Worm (Caenorhabditis elegans): Measurements from ENCODE around the gene F11E6.8.

The F11E6.8 gene

ce11 chrIV:17470096-17470602 is 19.8 kb upstream of the F11E6.8 start, which contains the start of gene F11E6.4 (continued):
- TF ChIP-seq unc-39 (tag; optimal IDR thresholded peaks at IDR 0.05) (no peak), ceh-62 (tag; optimal IDR thresholded peaks at IDR 0.05) (no peak), spr-3 (GFP tag; optimal IDR thresholded peaks at IDR 0.05) (no peak), daf-16 (GFP tag; optimal IDR thresholded peaks at IDR 0.05) (no peak), daf-16 (tag; optimal IDR thresholded peaks at IDR 0.05) (no peak), daf-8 (GFP tag; IDR thresholded peaks at IDR 0.05) (no peak), lin-29 (GFP tag; IDR thresholded peaks at IDR 0.05) (no peak), arid-1 (GFP tag; conservative IDR thresholded peaks at IDR 0.05) (no peak), skn-1 (tag; optimal IDR thresholded peaks at IDR 0.05) (no peak), fos-1 (tag; optimal IDR thresholded peaks at IDR 0.05) (no peak), ztf-7 (tag; optimal IDR thresholded peaks at IDR 0.05) (no peak), vab-7 (GFP tag; IDR thresholded peaks at IDR 0.05) (no peak), nhr-102 (tag; optimal IDR thresholded peaks at IDR 0.05) (no peak), nhr-76 (tag; optimal IDR thresholded peaks at IDR 0.05) (no peak), nhr-48 (tag; optimal IDR thresholded peaks at IDR 0.05) (no peak), Y75B8A.6 (GFP tag; IDR thresholded peaks at IDR 0.05) (0 out of 2 replicates have a peak, but pooled peaks have one; percentile 29), set-16 (GFP tag; IDR thresholded peaks at IDR 0.05) (no peak), zfp-2 (tag; optimal IDR thresholded peaks at IDR 0.05) (no peak), dmd-9 (GFP tag; IDR thresholded peaks at IDR 0.05) (no peak), php-3 (GFP tag; IDR thresholded peaks at IDR 0.05) (no peak), nhr-237 (tag; optimal IDR thresholded peaks at IDR 0.05) (no peak), Y5F2A.4 (GFP tag; optimal IDR thresholded peaks at IDR 0.05) (no peak), tra-1 (GFP tag; IDR thresholded peaks at IDR 0.05) (peak; percentile 33; the same call in 1 of the 2 replicates), nhr-41 (GFP tag; IDR thresholded peaks at IDR 0.05) (no peak), ceh-82 (tag; optimal IDR thresholded peaks at IDR 0.05) (no peak), jun-1 (tag; optimal IDR thresholded peaks at IDR 0.05) (no peak), F44E2.7 (GFP tag; IDR thresholded peaks at IDR 0.05) (no peak), lin-13 (GFP tag; optimal IDR thresholded peaks at IDR 0.05) (no peak), lim-7 (GFP tag; IDR thresholded peaks at IDR 0.05) (no peak), ztf-11 (tag; optimal IDR thresholded peaks at IDR 0.05) (no peak), hif-1 (tag; optimal IDR thresholded peaks at IDR 0.05) (no peak), attf-4 (tag; optimal IDR thresholded peaks at IDR 0.05) (no peak), nhr-28 (tag; optimal IDR thresholded peaks at IDR 0.05) (no peak), daf-12 (tag; optimal IDR thresholded peaks at IDR 0.05) (no peak), sdz-12 (GFP tag; optimal IDR thresholded peaks at IDR 0.05) (no peak), pha-4 (GFP tag; IDR thresholded peaks at IDR 0.05) (no peak), pha-4 (tag; optimal IDR thresholded peaks at IDR 0.05) (no peak), T26A8.4 (GFP tag; IDR thresholded peaks at IDR 0.05) (no peak), R02D3.7 (tag; optimal IDR thresholded peaks at IDR 0.05) (no peak), nhr-25 (tag; optimal IDR thresholded peaks at IDR 0.05; ENCODE audit: borderline replicate concordance, insufficient read depth) (peak; percentile 89), zip-11 (GFP tag; IDR thresholded peaks at IDR 0.05) (no peak), tag-97 (GFP tag; IDR thresholded peaks at IDR 0.05) (no peak), gei-8 (GFP tag; optimal IDR thresholded peaks at IDR 0.05) (peak; percentile 27), mep-1 (tag; optimal IDR thresholded peaks at IDR 0.05) (peak; percentile 57), Y105C5A.15 (GFP tag; IDR thresholded peaks at IDR 0.05) (0 out of 2 replicates have a peak, but pooled peaks have one; percentile 52), nhr-6 (tag; optimal IDR thresholded peaks at IDR 0.05) (no peak), spr-1 (tag; optimal IDR thresholded peaks at IDR 0.05) (no peak), hmg-1.1 (GFP tag; IDR thresholded peaks at IDR 0.05) (no peak), unc-130 (GFP tag; optimal IDR thresholded peaks at IDR 0.05) (no peak), dmd-8 (GFP tag; IDR thresholded peaks at IDR 0.05) (no peak), aha-1 (tag) (peak; percentile 67), mxl-2 (GFP tag; conservative IDR thresholded peaks at IDR 0.05) (no peak), nhr-42 (GFP tag; IDR thresholded peaks at IDR 0.05) (no peak)

Data from whole organism, L4 larva.